Worm (Caenorhabditis elegans) whole organism, early embryonic: Measurements from ENCODE around the gene prp-21.

ENCODE experiments used
- B0310.2 ChIP-seq: sonication (generic microtip); optimal IDR thresholded peaks from 2 replicates; lab custom pipeline; 2016; ENCODE audit warnings: mild to moderate bottlenecking, missing genetic modification characterization, missing compliant biosample characterization
- F13C5.2 ChIP-seq: sonication (generic microtip); optimal IDR thresholded peaks from 2 replicates; lab custom pipeline; 2017; ENCODE audit warnings: mild to moderate bottlenecking, missing genetic modification characterization, inconsistent platforms, missing compliant biosample characterization
- aly-1 ChIP-seq: sonication (generic microtip); optimal IDR thresholded peaks from 2 replicates; lab custom pipeline; 2016; ENCODE audit warnings: missing genetic modification characterization, missing compliant biosample characterization
- ama-1 ChIP-seq: fragments of 150-350 bp; optimal IDR thresholded peaks from 2 replicates; lab custom pipeline; 2014
- ceh-13 ChIP-seq: fragments of 200-800 bp; sonication (Bioruptor generic); optimal IDR thresholded peaks from 2 replicates; lab custom pipeline; 2018; ENCODE audit warnings: mild to moderate bottlenecking, missing genetic modification characterization, missing compliant biosample characterization
- ceh-36 ChIP-seq: sonication (generic microtip); optimal IDR thresholded peaks from 2 replicates; lab custom pipeline; 2016; ENCODE audit warnings: missing genetic modification characterization, inconsistent platforms, missing compliant biosample characterization
- ets-7 ChIP-seq: sonication (generic microtip); optimal IDR thresholded peaks from 2 replicates; lab custom pipeline; 2016; ENCODE audit warnings: missing genotype, missing genetic modification characterization, missing compliant biosample characterization
- hnd-1 ChIP-seq: sonication (generic microtip); optimal IDR thresholded peaks from 2 replicates; lab custom pipeline; 2016; ENCODE audit warnings: missing genetic modification characterization, missing compliant biosample characterization
- scrt-1 ChIP-seq: fragments of 200-800 bp; sonication (Bioruptor generic); IDR thresholded peaks from 2 replicates; pipeline ENCODE4 v1.3.6; 2022; ENCODE audit warnings: missing genetic modification characterization, missing compliant biosample characterization
- tbx-11 ChIP-seq: fragments of 200-800 bp; sonication (Bioruptor generic); IDR thresholded peaks from 2 replicates; pipeline ENCODE4 v1.3.6; 2022; ENCODE audit warnings: missing genetic modification characterization, missing compliant biosample characterization
- tbx-37 ChIP-seq: fragments of 200-800 bp; sonication (Bioruptor generic); conservative IDR thresholded peaks from 2 replicates; pipeline ENCODE4 v1.3.6; 2022; ENCODE audit warnings: missing genetic modification reagents, missing genetic modification characterization, missing compliant biosample characterization
- tra-4 ChIP-seq: sonication (generic microtip); optimal IDR thresholded peaks from 2 replicates; lab custom pipeline; 2017; ENCODE audit warnings: missing genetic modification characterization, missing compliant biosample characterization

DNA sequence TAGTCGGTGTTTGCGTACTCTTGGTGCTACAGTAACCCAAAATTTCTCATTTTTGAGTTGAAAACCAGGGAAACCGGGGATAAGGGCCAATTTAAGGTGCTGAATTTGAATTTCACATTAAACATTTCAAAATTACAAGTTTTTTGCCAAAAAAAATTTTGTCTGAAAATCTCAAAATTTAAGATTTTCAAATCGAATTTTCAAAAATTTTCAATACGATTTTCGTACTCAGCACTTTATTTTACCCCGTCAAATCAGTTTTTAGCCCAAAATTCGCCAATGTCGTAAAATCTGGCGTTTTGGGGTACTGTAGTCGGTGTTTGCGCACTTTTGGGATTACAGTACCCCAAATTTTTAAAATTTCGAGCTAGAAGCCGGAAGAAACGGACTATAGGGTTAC lies 23.8 kb upstream of the prp-21 start, which contains the start of gene W10D9.3:
- no peak for TF ChIP-seq hnd-1
- no peak for TF ChIP-seq scrt-1 (GFP tag; lab: Robert Waterston, UW)
- TF ChIP-seq ama-1 = no peak
- TF ChIP-seq tbx-11 (GFP tag; lab: Robert Waterston, UW) = no peak
- no peak for TF ChIP-seq B0310.2 (tag; lab: Kevin White, UChicago)
- TF ChIP-seq ceh-36 = no peak
- no peak for TF ChIP-seq tra-4
- no peak for TF ChIP-seq ceh-13
- no peak for TF ChIP-seq ets-7 (tag; lab: Kevin White, UChicago)
- TF ChIP-seq aly-1 (tag; lab: Kevin White, UChicago) = no peak
- TF ChIP-seq F13C5.2 (tag; lab: Kevin White, UChicago) = no peak
- no peak for TF ChIP-seq tbx-37 (GFP tag; lab: Robert Waterston, UW)
